Fruit fly (Drosophila melanogaster) whole organism, adult: ENCODE measurements around the gene CG43896.

Source experiments
- CG11617 ChIP-seq: fragments of 200-800 bp; sonication (Bioruptor generic); optimal IDR thresholded peaks from 2 replicates; lab custom pipeline; 2017; ENCODE audit warnings: mild to moderate bottlenecking, missing biosample characterization, missing genetic modification reagents, missing genetic modification characterization
- CG14711 ChIP-seq: fragments of 200-800 bp; sonication (Bioruptor generic); optimal IDR thresholded peaks from 2 replicates; lab custom pipeline; 2018; ENCODE audit warnings: missing biosample characterization, mild to moderate bottlenecking, missing genetic modification characterization, moderate library complexity
- CG1620 ChIP-seq: fragments of 200-800 bp; sonication (Bioruptor generic); optimal IDR thresholded peaks from 2 replicates; lab custom pipeline; 2016; ENCODE audit warnings: missing biosample characterization, missing genetic modification characterization
- CG7101 ChIP-seq: fragments of 200-800 bp; sonication (Bioruptor generic); optimal IDR thresholded peaks from 2 replicates; lab custom pipeline; 2018; ENCODE audit warnings: missing biosample characterization, mild to moderate bottlenecking, missing genetic modification characterization, moderate library complexity
- Crg-1 ChIP-seq: fragments of 200-800 bp; sonication (Bioruptor generic); optimal IDR thresholded peaks from 2 replicates; lab custom pipeline; 2016; ENCODE audit warnings: missing biosample characterization, missing genetic modification characterization
- Hr96 ChIP-seq: fragments of 200-800 bp; sonication (Bioruptor generic); optimal IDR thresholded peaks from 2 replicates; lab custom pipeline; 2016; ENCODE audit warnings: missing biosample characterization, missing genetic modification characterization
- cic ChIP-seq: fragments of 200-800 bp; sonication (Bioruptor generic); optimal IDR thresholded peaks from 2 replicates; lab custom pipeline; 2017; ENCODE audit warnings: missing biosample characterization, mild to moderate bottlenecking, missing genetic modification characterization, moderate library complexity
- kay ChIP-seq: fragments of 200-800 bp; sonication (Bioruptor generic); peaks from one replicate; lab custom pipeline; 2016; ENCODE audit warnings: missing biosample characterization, missing genetic modification characterization, borderline replicate concordance
- ovo ChIP-seq: fragments of 200-800 bp; sonication (Bioruptor generic); optimal IDR thresholded peaks from 2 replicates; lab custom pipeline; 2016; ENCODE audit warnings: missing biosample characterization, missing genetic modification characterization

DNA sequence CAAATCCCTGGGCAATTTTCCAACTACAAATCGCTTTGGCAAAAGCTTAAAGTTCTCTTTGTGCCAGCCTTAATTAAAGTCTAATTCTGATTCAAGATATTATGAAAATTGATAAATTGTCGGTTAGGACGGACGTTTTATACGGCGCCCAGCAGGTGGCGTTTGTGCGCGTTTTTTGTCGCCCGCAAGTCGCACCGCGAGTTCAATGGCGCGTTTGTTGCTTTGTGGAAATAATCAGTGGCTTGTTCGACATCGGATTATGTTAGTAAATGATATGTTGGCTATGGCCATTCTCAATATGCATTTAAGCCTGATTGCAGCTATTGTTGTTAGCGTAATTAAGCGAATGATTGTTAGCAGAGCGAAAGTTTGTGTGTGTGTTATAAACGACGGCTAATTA is 46.0 kb downstream of the CG43896 start:
- TF ChIP-seq CG14711 (no peak), ovo (no peak), cic (GFP tag; lab: Kevin White, UChicago) (no peak), CG11617 (GFP tag; lab: Kevin White, UChicago) (no peak), Hr96 (GFP tag; lab: Kevin White, UChicago) (no peak), Crg-1 (GFP tag; lab: Kevin White, UChicago) (no peak), kay (peak; percentile 59), CG7101 (tag; lab: Kevin White, UChicago) (no peak), CG1620 (GFP tag; lab: Kevin White, UChicago) (no peak)
